Worm (Caenorhabditis elegans) whole organism, midembryonic: Measurements from ENCODE around the gene T09A12.1.

ENCODE experiments used
- T22C8.4 ChIP-seq: fragments of 200-800 bp; sonication (Bioruptor generic); IDR thresholded peaks from 2 replicates; pipeline ENCODE4 v1.3.6; 2022; ENCODE audit warnings: missing genetic modification characterization, missing compliant biosample characterization
- flt-1 ChIP-seq: fragments of 200-800 bp; sonication (Bioruptor generic); IDR thresholded peaks from 2 replicates; pipeline ENCODE4 v1.3.6; 2022; ENCODE audit warnings: missing genetic modification characterization, missing compliant biosample characterization
- med-1 ChIP-seq: sonication (generic microtip); optimal IDR thresholded peaks from 2 replicates; lab custom pipeline; 2017; ENCODE audit warnings: missing genetic modification characterization, mild to moderate bottlenecking, missing compliant biosample characterization, antibody characterized with exemption, missing genetic modification reagents; ENCODE audit not compliant: insufficient read depth
- ztf-29 ChIP-seq: fragments of 200-800 bp; sonication (Bioruptor generic); IDR thresholded peaks from 2 replicates; pipeline ENCODE4 v1.3.6; 2022; ENCODE audit warnings: missing genetic modification reagents, missing genetic modification characterization, missing compliant biosample characterization

DNA sequence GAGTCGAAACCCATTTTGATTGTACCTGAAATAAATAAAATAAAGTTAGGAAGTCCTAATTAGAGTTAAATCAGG, 45.1 kb downstream of the T09A12.1 start, which contains the start of gene nucl-1:
- TF ChIP-seq med-1 (GFP tag; lab: Kevin White, UChicago) (no peak), flt-1 (GFP tag; lab: Robert Waterston, UW) (no peak), T22C8.4 (no peak), ztf-29 (GFP tag; lab: Robert Waterston, UW) (no peak)
